Worm (Caenorhabditis elegans) whole organism, late embryonic: ENCODE measurements around the gene nemt-1.

ENCODE experiments used
- Y22D7AL.16 ChIP-seq: sonication (generic microtip); optimal IDR thresholded peaks from 2 replicates; lab custom pipeline; 2016; ENCODE audit warnings: missing genetic modification characterization, missing compliant biosample characterization
- ahr-1 ChIP-seq: sonication (generic microtip); optimal IDR thresholded peaks from 2 replicates; lab custom pipeline; 2016; ENCODE audit warnings: missing genetic modification characterization, missing compliant biosample characterization
- tbx-2 ChIP-seq: sonication (generic microtip); optimal IDR thresholded peaks from 2 replicates; lab custom pipeline; 2016; ENCODE audit warnings: missing genetic modification characterization, missing compliant biosample characterization
- unc-55 ChIP-seq: sonication (generic microtip); optimal IDR thresholded peaks from 2 replicates; lab custom pipeline; 2017; ENCODE audit warnings: missing biosample characterization, missing genetic modification reagents, missing genetic modification characterization

DNA sequence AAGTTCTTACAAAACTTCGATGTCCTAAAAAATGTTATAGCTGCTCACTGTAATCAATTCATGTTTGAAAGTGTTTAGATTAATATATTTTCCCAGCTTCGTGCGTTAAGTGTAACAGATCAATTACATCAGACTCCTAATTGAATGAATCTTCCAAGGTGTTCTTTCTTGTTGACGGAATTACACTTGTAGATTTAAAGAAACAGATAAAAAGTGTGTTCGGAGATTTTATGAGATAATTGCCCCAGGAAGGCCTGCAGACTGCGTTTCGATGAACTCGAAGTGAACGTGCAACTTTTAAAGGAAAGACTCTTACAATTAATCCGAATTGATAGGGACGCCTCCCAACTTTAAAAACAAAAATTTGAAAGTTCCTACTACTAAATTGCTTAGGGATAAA, 29.6 kb downstream of the nemt-1 start:
- no peak for TF ChIP-seq ahr-1 (tag; lab: Kevin White, UChicago)
- no peak for TF ChIP-seq unc-55 (GFP tag; lab: Kevin White, UChicago)
- no peak for TF ChIP-seq Y22D7AL.16 (tag; lab: Kevin White, UChicago)
- TF ChIP-seq tbx-2 (tag; lab: Kevin White, UChicago): no peak
